Worm (Caenorhabditis elegans) whole organism, early embryonic: Measurements from ENCODE around the gene M162.5.

Experiments
- B0310.2 ChIP-seq: sonication (generic microtip); optimal IDR thresholded peaks from 2 replicates; lab custom pipeline; 2016; ENCODE audit warnings: mild to moderate bottlenecking, missing genetic modification characterization, missing compliant biosample characterization
- F13C5.2 ChIP-seq: sonication (generic microtip); optimal IDR thresholded peaks from 2 replicates; lab custom pipeline; 2017; ENCODE audit warnings: mild to moderate bottlenecking, missing genetic modification characterization, inconsistent platforms, missing compliant biosample characterization
- aly-1 ChIP-seq: sonication (generic microtip); optimal IDR thresholded peaks from 2 replicates; lab custom pipeline; 2016; ENCODE audit warnings: missing genetic modification characterization, missing compliant biosample characterization
- ama-1 ChIP-seq: fragments of 150-350 bp; optimal IDR thresholded peaks from 2 replicates; lab custom pipeline; 2014
- ceh-13 ChIP-seq: fragments of 200-800 bp; sonication (Bioruptor generic); optimal IDR thresholded peaks from 2 replicates; lab custom pipeline; 2018; ENCODE audit warnings: mild to moderate bottlenecking, missing genetic modification characterization, missing compliant biosample characterization
- ceh-36 ChIP-seq: sonication (generic microtip); optimal IDR thresholded peaks from 2 replicates; lab custom pipeline; 2016; ENCODE audit warnings: missing genetic modification characterization, inconsistent platforms, missing compliant biosample characterization
- ets-7 ChIP-seq: sonication (generic microtip); optimal IDR thresholded peaks from 2 replicates; lab custom pipeline; 2016; ENCODE audit warnings: missing genotype, missing genetic modification characterization, missing compliant biosample characterization
- flt-1 ChIP-seq: fragments of 200-800 bp; sonication (Bioruptor generic); IDR thresholded peaks from 2 replicates; pipeline ENCODE4 v1.3.6; 2022; ENCODE audit warnings: missing genetic modification characterization, missing compliant biosample characterization
- hmbx-1 ChIP-seq: sonication (generic microtip); optimal IDR thresholded peaks from 2 replicates; lab custom pipeline; 2016; ENCODE audit warnings: mild to moderate bottlenecking, missing genetic modification characterization, missing compliant biosample characterization
- hmg-4 ChIP-seq: fragments of 200-800 bp; sonication (Bioruptor generic); optimal IDR thresholded peaks from 2 replicates; lab custom pipeline; 2018; ENCODE audit warnings: mild to moderate bottlenecking, missing genetic modification characterization, missing compliant biosample characterization
- hnd-1 ChIP-seq: sonication (generic microtip); optimal IDR thresholded peaks from 2 replicates; lab custom pipeline; 2016; ENCODE audit warnings: missing genetic modification characterization, missing compliant biosample characterization
- pes-1 ChIP-seq: fragments of 200-800 bp; sonication (Bioruptor generic); IDR thresholded peaks from 2 replicates; pipeline ENCODE4 v1.3.6; 2022; ENCODE audit warnings: missing genetic modification reagents, missing genetic modification characterization, missing compliant biosample characterization
- scrt-1 ChIP-seq: fragments of 200-800 bp; sonication (Bioruptor generic); IDR thresholded peaks from 2 replicates; pipeline ENCODE4 v1.3.6; 2022; ENCODE audit warnings: missing genetic modification characterization, missing compliant biosample characterization
- sea-1 ChIP-seq: fragments of 200-800 bp; sonication (Bioruptor generic); conservative IDR thresholded peaks from 2 replicates; pipeline ENCODE4 v1.3.6; 2022; ENCODE audit warnings: missing genetic modification characterization, missing compliant biosample characterization
- tbx-11 ChIP-seq: fragments of 200-800 bp; sonication (Bioruptor generic); IDR thresholded peaks from 2 replicates; pipeline ENCODE4 v1.3.6; 2022; ENCODE audit warnings: missing genetic modification characterization, missing compliant biosample characterization
- tbx-37 ChIP-seq: fragments of 200-800 bp; sonication (Bioruptor generic); conservative IDR thresholded peaks from 2 replicates; pipeline ENCODE4 v1.3.6; 2022; ENCODE audit warnings: missing genetic modification reagents, missing genetic modification characterization, missing compliant biosample characterization
- tra-4 ChIP-seq: sonication (generic microtip); optimal IDR thresholded peaks from 2 replicates; lab custom pipeline; 2017; ENCODE audit warnings: missing genetic modification characterization, missing compliant biosample characterization

M162.5 gene

DNA sequence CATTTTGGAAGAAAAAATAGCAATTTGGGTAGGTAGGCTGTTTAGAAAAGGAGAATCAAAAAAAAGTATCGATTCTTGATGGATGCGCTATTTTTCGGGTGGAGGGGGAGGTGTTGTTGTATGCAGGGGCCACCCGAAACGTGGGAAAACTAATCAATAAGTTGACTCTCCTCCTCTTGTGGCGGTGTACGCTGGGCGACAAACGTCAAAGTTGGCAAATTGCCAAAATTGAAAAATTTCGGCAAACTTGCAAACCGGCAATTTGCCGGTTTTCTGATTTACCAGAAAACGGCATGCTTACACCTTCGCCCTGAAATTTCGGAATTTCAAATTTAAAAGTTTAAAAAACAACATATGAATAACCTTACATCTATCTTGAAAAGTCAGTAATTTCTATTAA, 19.8 kb upstream of the M162.5 start, which contains the start of gene W04E12.2:
Gene W04E12.2 (minus strand): TSS at position 101 of the 400 bp plus-strand sequence.
- no peak for TF ChIP-seq B0310.2
- no peak for TF ChIP-seq tra-4 (tag; lab: Kevin White, UChicago)

DNA sequence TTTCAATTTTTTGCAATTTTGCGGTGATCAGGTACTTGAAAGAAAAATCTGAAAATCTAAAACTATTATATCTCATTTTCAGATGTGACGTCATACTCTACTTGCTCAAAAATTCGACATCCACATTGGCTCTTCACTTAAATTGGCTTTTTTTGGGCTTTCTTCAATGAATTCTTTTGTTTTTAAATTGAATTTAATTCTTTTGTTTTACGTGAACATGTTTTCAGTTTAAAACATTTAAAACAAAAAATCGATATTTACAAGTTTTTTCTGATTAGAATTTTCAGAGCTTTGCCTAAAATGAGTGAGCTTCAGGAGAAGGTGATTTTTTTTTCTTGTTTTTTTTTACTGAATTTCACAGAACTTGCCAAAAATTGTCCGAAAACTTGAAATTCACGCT, 19.2 kb upstream of the M162.5 start, which contains the start of gene W04E12.3:
Gene W04E12.3 (plus strand): TSS at position 301 of the 400 bp plus-strand sequence.
- TF ChIP-seq ama-1 (lab: Kevin White, UChicago) = no peak
- TF ChIP-seq scrt-1 = no peak
- TF ChIP-seq ets-7 (tag; lab: Kevin White, UChicago) = no peak
- no peak for TF ChIP-seq pes-1 (GFP tag; lab: Robert Waterston, UW)
- TF ChIP-seq tra-4 (tag; lab: Kevin White, UChicago) = no peak
- no peak for TF ChIP-seq flt-1 (GFP tag; lab: Robert Waterston, UW)
- no peak for TF ChIP-seq F13C5.2 (tag; lab: Kevin White, UChicago)
- no peak for TF ChIP-seq hnd-1 (tag; lab: Kevin White, UChicago)
- TF ChIP-seq hmg-4 (GFP tag; lab: Kevin White, UChicago) = no peak
- no peak for TF ChIP-seq tbx-11
- no peak for TF ChIP-seq sea-1 (GFP tag; lab: Robert Waterston, UW)
- TF ChIP-seq aly-1 = no peak
- TF ChIP-seq hmbx-1 (tag; lab: Kevin White, UChicago) = no peak
- TF ChIP-seq B0310.2 = no peak
- TF ChIP-seq tbx-37 = no peak
- no peak for TF ChIP-seq ceh-13 (GFP tag; lab: Kevin White, UChicago)
- TF ChIP-seq ceh-36 (tag; lab: Kevin White, UChicago) = no peak

DNA sequence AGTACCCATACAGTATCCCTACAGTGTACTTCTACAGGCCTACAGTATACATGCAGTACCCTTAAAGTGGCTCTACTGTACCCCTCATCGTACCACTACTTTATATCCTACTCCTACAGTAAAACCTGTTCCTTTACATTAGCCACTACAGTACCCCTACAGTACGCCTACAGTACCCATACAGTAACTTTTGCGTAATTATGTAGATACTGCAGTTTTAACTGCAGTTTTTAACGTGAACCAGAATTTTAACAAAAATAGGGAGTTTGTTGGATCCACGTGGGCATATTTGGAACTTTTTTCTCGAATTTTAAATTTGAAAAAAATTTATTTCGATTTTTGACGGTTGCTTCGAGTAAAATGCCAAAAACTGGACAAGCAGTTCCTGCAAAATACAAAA, 17.5 kb upstream of the M162.5 start, which contains the start of gene W04E12.4:
Gene W04E12.4 (plus strand): TSS at position 301 of the 400 bp plus-strand sequence.
- TF ChIP-seq scrt-1 (no peak), pes-1 (GFP tag; lab: Robert Waterston, UW) (no peak), B0310.2 (no peak), hmbx-1 (tag; lab: Kevin White, UChicago) (no peak), ceh-36 (tag; lab: Kevin White, UChicago) (no peak), tbx-11 (no peak), F13C5.2 (tag; lab: Kevin White, UChicago) (no peak), ama-1 (lab: Kevin White, UChicago) (no peak), aly-1 (no peak), hnd-1 (tag; lab: Kevin White, UChicago) (no peak), sea-1 (GFP tag; lab: Robert Waterston, UW) (no peak), ets-7 (tag; lab: Kevin White, UChicago) (no peak), flt-1 (GFP tag; lab: Robert Waterston, UW) (no peak), tra-4 (tag; lab: Kevin White, UChicago) (no peak), tbx-37 (no peak), hmg-4 (GFP tag; lab: Kevin White, UChicago) (no peak), ceh-13 (GFP tag; lab: Kevin White, UChicago) (no peak)

DNA sequence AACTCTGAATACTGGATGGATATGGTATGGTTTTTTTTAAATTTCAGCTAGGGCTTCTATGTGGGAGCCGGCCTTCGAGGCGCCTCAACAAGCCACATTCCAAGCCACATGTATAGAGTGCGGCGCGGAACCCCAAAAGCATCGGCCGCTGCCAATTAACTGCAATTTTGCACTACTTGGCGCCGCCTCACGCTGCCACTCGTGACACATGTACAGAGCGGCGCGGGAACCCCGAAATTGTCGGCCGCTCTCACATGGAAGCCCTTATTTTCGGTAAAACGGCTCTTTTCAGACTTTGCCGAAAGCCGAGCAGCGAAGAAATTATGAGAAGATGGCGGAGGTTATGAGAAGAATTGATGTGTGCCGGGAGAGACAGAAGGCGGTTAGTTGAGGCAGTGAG, 17.1 kb upstream of the M162.5 start:
- TF ChIP-seq sea-1 (GFP tag; lab: Robert Waterston, UW) (0 out of 2 replicates have a peak, but pooled peaks have one; percentile 32), ceh-13 (GFP tag; lab: Kevin White, UChicago) (no peak)

ce11 chrV:19744210-19744609, 16.6 kb upstream of the M162.5 start:
- TF ChIP-seq sea-1 (GFP tag; lab: Robert Waterston, UW) (no peak), aly-1 (no peak), ama-1 (lab: Kevin White, UChicago) (no peak), hnd-1 (tag; lab: Kevin White, UChicago) (no peak), scrt-1 (no peak), pes-1 (GFP tag; lab: Robert Waterston, UW) (no peak), F13C5.2 (tag; lab: Kevin White, UChicago) (no peak), ets-7 (tag; lab: Kevin White, UChicago) (no peak), B0310.2 (no peak), ceh-13 (GFP tag; lab: Kevin White, UChicago) (no peak), ceh-36 (tag; lab: Kevin White, UChicago) (no peak)

- TF ChIP-seq ets-7 (tag; lab: Kevin White, UChicago) = no peak
- no peak for TF ChIP-seq tra-4 (tag; lab: Kevin White, UChicago)
- no peak for TF ChIP-seq scrt-1
- no peak for TF ChIP-seq ama-1 (lab: Kevin White, UChicago)
These were observed 15.0 kb upstream of the M162.5 start, which contains the start of gene W04E12.5 for ce11 chrV:19745852-19746251. Gene W04E12.5, plus strand, starts transcription at chrV:19746152.

DNA sequence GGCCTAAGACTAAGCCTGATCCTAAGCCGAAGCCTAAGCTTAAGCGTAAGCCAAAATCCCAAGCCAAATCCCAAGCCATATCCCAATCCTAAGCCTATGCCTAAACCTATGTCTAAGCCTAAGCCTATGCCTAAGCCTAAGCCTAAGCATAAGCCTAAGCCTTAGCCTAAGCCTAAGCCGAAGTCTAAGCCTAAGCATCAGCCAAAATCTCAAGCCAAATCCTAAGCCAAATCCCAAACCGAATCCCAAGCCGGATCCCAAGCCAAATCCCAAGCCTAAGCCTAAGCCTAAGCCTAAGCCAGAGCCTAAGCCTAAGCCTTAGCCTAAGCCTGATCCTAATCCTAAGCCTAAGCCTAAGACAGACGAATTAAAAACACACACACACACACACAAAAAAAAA, 13.7 kb upstream of the M162.5 start:
- no peak for TF ChIP-seq scrt-1
- TF ChIP-seq ceh-36 (tag; lab: Kevin White, UChicago) = peak; percentile 81

DNA sequence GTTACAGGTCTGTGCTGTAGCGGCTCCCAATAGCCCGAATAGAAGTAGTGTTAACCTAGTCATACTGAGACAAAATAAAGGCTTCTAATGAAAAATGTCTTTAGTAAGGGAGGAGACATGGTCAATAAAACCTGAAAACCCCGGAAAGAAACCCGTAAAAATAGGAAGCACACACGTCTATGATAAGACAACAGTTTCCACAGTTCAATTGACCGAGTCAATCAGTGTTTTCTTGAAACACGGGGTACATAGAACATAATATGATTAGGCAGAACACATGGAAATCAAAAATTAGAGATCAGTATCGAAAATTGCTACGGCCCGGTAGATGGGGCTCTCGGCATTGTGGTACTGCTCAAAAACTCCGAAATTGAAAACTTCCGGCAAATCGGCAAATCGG, 9.7 kb upstream of the M162.5 start, which contains the start of gene clec-49:
Gene clec-49 (minus strand): TSS at position 103 of the 400 bp plus-strand sequence.
- TF ChIP-seq scrt-1 (no peak), B0310.2 (no peak), F13C5.2 (tag; lab: Kevin White, UChicago) (no peak), tbx-37 (no peak), hnd-1 (tag; lab: Kevin White, UChicago) (no peak), hmg-4 (GFP tag; lab: Kevin White, UChicago) (no peak), aly-1 (no peak), sea-1 (GFP tag; lab: Robert Waterston, UW) (no peak), pes-1 (GFP tag; lab: Robert Waterston, UW) (no peak)
